Fruit fly (Drosophila melanogaster) whole organism, wandering third instar larva: ENCODE measurements around the gene CG11560.

Experiments used
- CG32264 ChIP-seq: fragments of 200-800 bp; sonication (Bioruptor generic); optimal IDR thresholded peaks from 2 replicates; lab custom pipeline; 2016; ENCODE audit warnings: missing biosample characterization, missing genetic modification characterization
- CrebA ChIP-seq: fragments of 200-800 bp; sonication (Bioruptor generic); optimal IDR thresholded peaks from 2 replicates; lab custom pipeline; 2016; ENCODE audit warnings: missing biosample characterization, mild to moderate bottlenecking, missing genetic modification characterization, borderline replicate concordance
- Dif ChIP-seq: fragments of 200-275, 200-300 bp; sonication (Bioruptor generic); optimal IDR thresholded peaks from 2 replicates; lab custom pipeline; 2018; ENCODE audit warnings: missing biosample characterization, missing genetic modification characterization; ENCODE audit not compliant: partially characterized antibody
- Hnf4 ChIP-seq: fragments of 200-800 bp; sonication (Bioruptor generic); optimal IDR thresholded peaks from 2 replicates; lab custom pipeline; 2016; ENCODE audit warnings: missing biosample characterization, mild to moderate bottlenecking, missing genetic modification characterization
- Hr78 ChIP-seq: fragments of >200 bp; optimal IDR thresholded peaks from 2 replicates; lab custom pipeline; 2017; ENCODE audit warnings: missing biosample characterization, missing genetic modification characterization
- Jra ChIP-seq: sonication (Bioruptor generic); optimal IDR thresholded peaks from 2 replicates; lab custom pipeline; 2016; ENCODE audit warnings: missing biosample characterization, missing genetic modification characterization
- Mio ChIP-seq: sonication (Bioruptor generic); optimal IDR thresholded peaks from 2 replicates; lab custom pipeline; 2016; ENCODE audit warnings: missing biosample characterization, missing genetic modification characterization
- N ChIP-seq: fragments of >200 bp; optimal IDR thresholded peaks from 2 replicates; lab custom pipeline; 2018; ENCODE audit warnings: missing biosample characterization, missing external identifiers, missing genetic modification characterization
- Rel ChIP-seq, 2 experiments: fragments of 200-800 bp; sonication (Bioruptor generic) in 1 of 2; optimal IDR thresholded peaks; 2 replicates in 1 of 2; 3 replicates in 1 of 2; lab custom pipeline; 2016 to 2019; ENCODE audit warnings: mild to moderate bottlenecking in 2 of 2, missing biosample characterization in 2 of 2, missing genetic modification characterization in 2 of 2, moderate library complexity in 1 of 2
- Sp1 ChIP-seq: fragments of 200-800 bp; sonication (Bioruptor generic); optimal IDR thresholded peaks from 3 replicates; lab custom pipeline; 2019; ENCODE audit warnings: missing biosample characterization, mild to moderate bottlenecking, missing genetic modification characterization, moderate library complexity
- Vsx2 ChIP-seq: fragments of 200-300, 225-300 bp; sonication (Bioruptor generic); optimal IDR thresholded peaks from 2 replicates; lab custom pipeline; 2018; ENCODE audit warnings: missing biosample characterization, missing genetic modification characterization; ENCODE audit not compliant: partially characterized antibody
- br ChIP-seq: fragments of 200-800 bp; sonication (Bioruptor generic); optimal IDR thresholded peaks from 2 replicates; lab custom pipeline; 2016; ENCODE audit warnings: missing biosample characterization, missing genetic modification characterization
- dl ChIP-seq, 2 experiments: fragments of 175-275, 200-275 bp in 1 of 2; fragments of 200-275 bp in 1 of 2; sonication (Bioruptor generic); optimal IDR thresholded peaks; lab custom pipeline; 2018; ENCODE audit warnings: mild to moderate bottlenecking in 2 of 2, missing biosample characterization in 2 of 2, missing genetic modification characterization in 2 of 2, moderate library complexity in 2 of 2; ENCODE audit not compliant: partially characterized antibody in 2 of 2, insufficient read depth in 1 of 2
- dmrt93B ChIP-seq: fragments of 200-800 bp; sonication (Bioruptor generic); optimal IDR thresholded peaks from 2 replicates; lab custom pipeline; 2018; ENCODE audit warnings: missing biosample characterization, mild to moderate bottlenecking, missing genetic modification characterization
- dsf ChIP-seq: sonication (Bioruptor generic); optimal IDR thresholded peaks from 2 replicates; lab custom pipeline; 2016; ENCODE audit warnings: missing biosample characterization, missing genetic modification characterization, borderline replicate concordance
- foxo ChIP-seq, 2 experiments: fragments of 200-800 bp; sonication (Bioruptor generic); optimal IDR thresholded peaks; 2 replicates in 1 of 2; 3 replicates in 1 of 2; lab custom pipeline; 2016 to 2017; ENCODE audit warnings: missing biosample characterization in 2 of 2, missing genetic modification characterization in 2 of 2
- h ChIP-seq: fragments of 200-800 bp; sonication (Bioruptor generic); optimal IDR thresholded peaks from 3 replicates; lab custom pipeline; 2016; ENCODE audit warnings: missing biosample characterization, mild to moderate bottlenecking, missing genetic modification characterization
- jim ChIP-seq: fragments of 175-275, 200-325 bp; sonication (Bioruptor generic); optimal IDR thresholded peaks from 2 replicates; lab custom pipeline; 2016; ENCODE audit warnings: missing biosample characterization, mild to moderate bottlenecking, missing genetic modification characterization
- lola ChIP-seq: fragments of >200 bp; optimal IDR thresholded peaks from 2 replicates; lab custom pipeline; 2017; ENCODE audit warnings: missing biosample characterization, missing genetic modification characterization
- rgr ChIP-seq: fragments of 200-800 bp; sonication (Bioruptor generic); optimal IDR thresholded peaks from 3 replicates; lab custom pipeline; 2016; ENCODE audit warnings: missing biosample characterization, mild to moderate bottlenecking, missing genetic modification characterization
- sv ChIP-seq: fragments of 200-800 bp; sonication (Bioruptor generic); optimal IDR thresholded peaks from 3 replicates; lab custom pipeline; 2016; ENCODE audit warnings: missing biosample characterization, missing genetic modification characterization
- tai ChIP-seq: sonication (Bioruptor generic); optimal IDR thresholded peaks from 2 replicates; lab custom pipeline; 2016; ENCODE audit warnings: missing biosample characterization, missing genetic modification characterization
- usp ChIP-seq: fragments of >200 bp; optimal IDR thresholded peaks from 2 replicates; lab custom pipeline; 2017; ENCODE audit warnings: missing biosample characterization, missing genetic modification characterization

The CG11560 gene

dm6 chr3L:12162156-12162682 is 42.4 kb downstream of the CG11560 start:
- TF ChIP-seq sv (GFP tag; lab: Kevin White, UChicago), result no peak
- TF ChIP-seq Rel (GFP tag; optimal IDR thresholded peaks at IDR 0.05; lab: Kevin White, UChicago), result no peak
- TF ChIP-seq Rel (tag; optimal IDR thresholded peaks at IDR 0.05; lab: Kevin White, UChicago), result no peak
- no peak for TF ChIP-seq foxo (GFP tag; optimal IDR thresholded peaks at IDR 0.05; lab: Kevin White, UChicago)
- TF ChIP-seq CG32264 (GFP tag; lab: Kevin White, UChicago), result no peak
- TF ChIP-seq Mio (GFP tag; lab: Kevin White, UChicago), result no peak
- no peak for TF ChIP-seq Vsx2 (GFP tag; lab: Kevin White, UChicago)
- TF ChIP-seq lola, result no peak
- TF ChIP-seq Jra, result no peak
- TF ChIP-seq dmrt93B, result no peak
- TF ChIP-seq h (GFP tag; lab: Kevin White, UChicago), result no peak
- TF ChIP-seq usp, result no peak
- TF ChIP-seq Hnf4 (GFP tag; lab: Kevin White, UChicago), result no peak
- no peak for TF ChIP-seq dsf (GFP tag; lab: Kevin White, UChicago)

DNA sequence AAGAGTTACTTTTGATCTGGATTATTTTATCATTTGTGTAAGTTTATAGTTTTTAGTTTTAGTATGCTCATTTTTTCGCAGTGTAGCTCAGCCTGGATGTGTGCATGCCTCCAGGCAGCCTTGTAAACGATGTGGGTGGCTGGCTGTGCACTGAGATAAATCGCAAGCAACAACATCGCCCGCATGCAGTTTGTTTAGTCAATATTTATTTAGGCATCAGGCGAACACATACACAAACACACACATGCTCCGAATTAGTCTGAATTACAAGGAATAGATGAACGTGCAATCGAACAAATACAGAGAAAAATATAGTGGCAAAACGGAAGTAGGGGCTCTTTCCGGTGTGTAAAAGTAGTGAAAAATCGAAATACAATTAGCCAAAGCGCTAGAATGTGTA is 43.3 kb downstream of the CG11560 start:
- TF ChIP-seq dsf (GFP tag; lab: Kevin White, UChicago) (no peak), Hnf4 (GFP tag; lab: Kevin White, UChicago) (no peak), Mio (GFP tag; lab: Kevin White, UChicago) (no peak), Hr78 (GFP tag; lab: Kevin White, UChicago) (no peak), CrebA (no peak), Jra (no peak), rgr (GFP tag; lab: Kevin White, UChicago) (no peak), jim (no peak), Dif (GFP tag; lab: Kevin White, UChicago) (no peak), Sp1 (no peak), br (GFP tag; lab: Kevin White, UChicago) (no peak), CG32264 (GFP tag; lab: Kevin White, UChicago) (no peak), N (GFP tag; lab: Kevin White, UChicago) (no peak)

dm6 chr3L:12163693-12164092 is 43.9 kb downstream of the CG11560 start, which contains the start of gene CG9760:
TSS of gene CG9760 (minus strand) at chr3L:12163735.
- TF ChIP-seq dl (GFP tag; optimal IDR thresholded peaks at IDR 0.05; lab: Kevin White, UChicago; ENCODE audit: insufficient read depth in 1 of 2, partially characterized antibody in 2 of 2), result no peak
- no peak for TF ChIP-seq CG32264 (GFP tag; lab: Kevin White, UChicago)
- TF ChIP-seq tai (GFP tag; lab: Kevin White, UChicago), result no peak
